Fruit fly (Drosophila melanogaster): Measurements from ENCODE around the gene CG13622.
A peak's percentile ranks its signal among the peaks of the same experiment; 100 is the strongest.

Gene CG13622

DNA sequence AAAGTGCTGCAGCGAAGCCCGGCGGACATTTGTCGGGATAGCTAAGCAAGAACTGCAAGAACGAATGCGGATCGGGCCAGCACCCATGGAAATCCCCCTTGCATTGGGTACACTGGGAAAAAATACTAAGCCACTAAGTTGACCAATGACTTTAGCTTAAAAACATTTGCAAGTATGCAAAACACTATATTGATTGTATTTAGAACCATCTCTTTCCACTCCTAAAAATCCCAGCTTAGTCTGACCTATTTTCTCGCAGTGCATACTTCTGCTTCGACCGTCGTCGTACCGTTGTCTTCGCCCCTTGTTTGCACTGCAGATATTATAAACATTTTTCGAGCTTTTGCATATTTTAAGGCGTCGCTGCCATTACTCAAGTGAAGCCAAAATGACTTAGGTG lies 27.4 kb downstream of the CG13622 start (continued):
- peak; percentile 19 for TF ChIP-seq CG16779 (tag; optimal IDR thresholded peaks at IDR 0.05)
- peak; percentile 61 for TF ChIP-seq CG3919 (GFP tag; optimal IDR thresholded peaks at IDR 0.05)
- TF ChIP-seq CG7368 (GFP tag; optimal IDR thresholded peaks at IDR 0.05): peak; percentile 30
- no peak for TF ChIP-seq CG4318 (GFP tag; optimal IDR thresholded peaks at IDR 0.05)
- no peak for TF ChIP-seq Sox102F (GFP tag; optimal IDR thresholded peaks at IDR 0.05)
- peak; percentile 34 for TF ChIP-seq CG34406 (GFP tag; optimal IDR thresholded peaks at IDR 0.05)
- TF ChIP-seq achi (GFP tag; optimal IDR thresholded peaks at IDR 0.05): peak; percentile 51
- TF ChIP-seq CG6808 (GFP tag; optimal IDR thresholded peaks at IDR 0.05): peak; percentile 45
- TF ChIP-seq ss (GFP tag; optimal IDR thresholded peaks at IDR 0.05): peak in 1 of 2 experiments; percentile 55
- peak; percentile 40 for TF ChIP-seq lz (GFP tag; optimal IDR thresholded peaks at IDR 0.05)
- TF ChIP-seq Hr38 (GFP tag; optimal IDR thresholded peaks at IDR 0.05): no peak
- TF ChIP-seq Eip75B (GFP tag; optimal IDR thresholded peaks at IDR 0.05): peak; percentile 44
- no peak for TF ChIP-seq CG9139 (GFP tag; optimal IDR thresholded peaks at IDR 0.05)
- TF ChIP-seq spab (GFP tag; optimal IDR thresholded peaks at IDR 0.05): peak; percentile 50
- no peak for TF ChIP-seq CG3032 (tag; optimal IDR thresholded peaks at IDR 0.05)
- TF ChIP-seq dsx (GFP tag; optimal IDR thresholded peaks at IDR 0.05; ENCODE audit: poor library complexity, severe bottlenecking): peak; percentile 24
- no peak for TF ChIP-seq vri (GFP tag; optimal IDR thresholded peaks at IDR 0.05)
- peak; percentile 47 for TF ChIP-seq pdm3 (GFP tag; optimal IDR thresholded peaks at IDR 0.05)
- peak; percentile 49 for TF ChIP-seq OdsH (GFP tag; optimal IDR thresholded peaks at IDR 0.05)

- peak; percentile 1 for TF ChIP-seq Eip78C (GFP tag)
- TF ChIP-seq ss (GFP tag; optimal IDR thresholded peaks at IDR 0.05): no peak
- peak; percentile 25 for TF ChIP-seq svp (GFP tag)
Observed at dm6 chr3R:24484990-24485478, 38.4 kb downstream of the CG13622 start, which contains the start of gene nAChRalpha2. Gene nAChRalpha2 (plus strand): TSS chr3R:24485428.

dm6 chr3R:24481040-24481439 lies 42.4 kb downstream of the CG13622 start:
- TF ChIP-seq CG6854 (GFP tag; optimal IDR thresholded peaks at IDR 0.05): no peak
- TF ChIP-seq CG6792 (GFP tag; optimal IDR thresholded peaks at IDR 0.05): no peak
- no peak for TF ChIP-seq Sox102F (GFP tag; optimal IDR thresholded peaks at IDR 0.05)
- no peak for TF ChIP-seq esn (GFP tag; optimal IDR thresholded peaks at IDR 0.05)
- no peak for TF ChIP-seq Met (GFP tag; optimal IDR thresholded peaks at IDR 0.05)
- no peak for TF ChIP-seq net (GFP tag; optimal IDR thresholded peaks at IDR 0.05)
- TF ChIP-seq CG8632 (GFP tag; optimal IDR thresholded peaks at IDR 0.05): no peak
- TF ChIP-seq OdsH (GFP tag; optimal IDR thresholded peaks at IDR 0.05): no peak
- no peak for TF ChIP-seq Ets21C (GFP tag; optimal IDR thresholded peaks at IDR 0.05)
- TF ChIP-seq CG3032 (tag; optimal IDR thresholded peaks at IDR 0.05): no peak
- no peak for TF ChIP-seq CG9139 (GFP tag; optimal IDR thresholded peaks at IDR 0.05)
- no peak for TF ChIP-seq CG1621 (tag; optimal IDR thresholded peaks at IDR 0.05)
- no peak for TF ChIP-seq achi (GFP tag; optimal IDR thresholded peaks at IDR 0.05)
- TF ChIP-seq Ets96B (tag; optimal IDR thresholded peaks at IDR 0.05): no peak
- no peak for TF ChIP-seq ss (GFP tag; optimal IDR thresholded peaks at IDR 0.05)
- no peak for TF ChIP-seq Eip78C (GFP tag)
- TF ChIP-seq pdm3 (GFP tag; optimal IDR thresholded peaks at IDR 0.05): no peak
- no peak for TF ChIP-seq fd85E (GFP tag; optimal IDR thresholded peaks at IDR 0.05)
- no peak for TF ChIP-seq lz (GFP tag; optimal IDR thresholded peaks at IDR 0.05)
- TF ChIP-seq acj6 (GFP tag; optimal IDR thresholded peaks at IDR 0.05): no peak

DNA sequence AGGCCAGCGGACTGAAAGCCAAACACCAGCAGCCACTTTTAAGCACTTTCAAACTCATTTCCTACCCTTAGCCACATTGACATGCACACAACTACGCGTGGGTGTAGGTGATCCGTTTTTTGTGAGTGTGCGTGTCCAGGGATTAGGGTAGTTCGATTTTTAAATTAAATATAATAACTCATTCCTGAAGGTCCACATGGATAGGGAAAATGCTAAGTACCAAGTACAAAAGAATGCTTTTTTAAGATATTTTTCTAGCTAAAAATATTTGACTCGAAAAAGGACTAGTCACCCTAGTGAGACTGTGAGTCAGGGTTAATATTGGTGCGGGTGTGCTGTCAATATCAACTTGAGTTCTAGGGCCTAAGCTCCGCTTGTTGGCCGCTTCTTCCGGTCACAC lies 48.7 kb downstream of the CG13622 start:
- TF ChIP-seq Lpt (GFP tag; optimal IDR thresholded peaks at IDR 0.05) (no peak), ss (GFP tag; optimal IDR thresholded peaks at IDR 0.05) (no peak), CG6792 (GFP tag; optimal IDR thresholded peaks at IDR 0.05) (no peak), CG6276 (GFP tag; optimal IDR thresholded peaks at IDR 0.05) (no peak), CG8119 (GFP tag; IDR thresholded peaks at IDR 0.05) (no peak), CG10631 (GFP tag; optimal IDR thresholded peaks at IDR 0.05) (no peak), CG9139 (GFP tag; optimal IDR thresholded peaks at IDR 0.05) (no peak), Smox (GFP tag; optimal IDR thresholded peaks at IDR 0.05) (no peak), salr (GFP tag; optimal IDR thresholded peaks at IDR 0.05) (no peak), CG8632 (GFP tag; optimal IDR thresholded peaks at IDR 0.05) (no peak), dsx (GFP tag; optimal IDR thresholded peaks at IDR 0.05; ENCODE audit: poor library complexity, severe bottlenecking) (no peak), eg (GFP tag; IDR thresholded peaks at IDR 0.05) (no peak), net (GFP tag; optimal IDR thresholded peaks at IDR 0.05) (no peak)
